Fruit fly (Drosophila melanogaster): ENCODE data around the gene Eig71Eb.

Eig71Eb gene

DNA sequence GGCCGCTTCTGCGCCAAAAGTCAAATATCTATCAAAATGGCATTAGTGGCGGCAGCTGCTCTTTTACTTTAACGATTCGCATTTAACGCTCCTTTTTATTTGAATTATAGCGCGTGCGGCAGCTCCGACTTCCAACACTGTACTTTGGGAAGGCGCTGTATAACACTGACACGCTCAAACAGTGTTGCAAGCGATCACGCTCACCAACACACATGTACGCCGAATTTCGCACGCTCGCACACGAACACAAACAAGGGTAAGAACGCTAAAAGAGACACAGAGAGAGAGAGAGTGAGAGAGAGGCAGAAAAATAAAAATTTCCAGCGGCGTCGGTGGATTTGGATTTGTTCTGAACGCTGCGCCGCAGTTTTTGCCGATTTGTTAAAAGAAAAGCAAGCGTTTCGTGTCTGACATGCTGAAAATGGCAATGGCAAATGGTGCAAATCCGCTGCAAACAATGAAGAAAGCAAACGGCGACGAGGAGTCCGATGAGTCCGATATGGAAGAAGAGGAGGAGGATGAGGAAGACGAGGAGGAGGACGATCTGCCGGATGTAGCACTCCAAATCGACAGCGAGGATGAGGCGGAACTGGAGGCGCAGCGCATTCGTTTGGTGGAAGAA is 30.0 kb upstream of the Eig71Eb start, which contains the start of gene Phs (continued):
- TF ChIP-seq CG10209 (GFP tag; optimal IDR thresholded peaks at IDR 0.05), result peak; percentile 80
- no peak for TF ChIP-seq CG2889 (GFP tag; IDR thresholded peaks at IDR 0.05)
- no peak; the same call in 1 of the 2 replicates for TF ChIP-seq toy (GFP tag; IDR thresholded peaks at IDR 0.05)
- TF ChIP-seq lola (GFP tag; optimal IDR thresholded peaks at IDR 0.05), result peak in 1 of 3 experiments; percentile 30
- peak; percentile 91 for TF ChIP-seq CG11247 (GFP tag; IDR thresholded peaks at IDR 0.05)
- peak; percentile 53 for TF ChIP-seq mirr (GFP tag; optimal IDR thresholded peaks at IDR 0.05)
- no peak for TF ChIP-seq CkIIα-i1 (GFP tag; IDR thresholded peaks at IDR 0.05)
- TF ChIP-seq sr (GFP tag; IDR thresholded peaks at IDR 0.05), result peak; percentile 65; the same call in 2 of the 3 replicates
- peak; percentile 66 for TF ChIP-seq lmd (GFP tag; IDR thresholded peaks at IDR 0.05)
- TF ChIP-seq Spps (tag; optimal IDR thresholded peaks at IDR 0.05), result no peak
- peak; percentile 39 for TF ChIP-seq CG31365 (tag; optimal IDR thresholded peaks at IDR 0.05)
- TF ChIP-seq CG2120 (GFP tag; optimal IDR thresholded peaks at IDR 0.05), result peak; percentile 93
- TF ChIP-seq nerfin-1 (tag; optimal IDR thresholded peaks at IDR 0.05), result peak; percentile 49
- TF ChIP-seq seq (GFP tag; IDR thresholded peaks at IDR 0.05), result peak; percentile 78
- no peak for TF ChIP-seq CG7963 (GFP tag; IDR thresholded peaks at IDR 0.05; ENCODE audit: partially characterized antibody)
- TF ChIP-seq CG30020 (tag; optimal IDR thresholded peaks at IDR 0.05), result peak; percentile 16
- peak; percentile 79 for TF ChIP-seq H2.0 (GFP tag; IDR thresholded peaks at IDR 0.05)
- TF ChIP-seq otp (GFP tag; IDR thresholded peaks at IDR 0.05), result peak; percentile 78
- peak; percentile 88 for TF ChIP-seq CG7987 (GFP tag; optimal IDR thresholded peaks at IDR 0.05)
- peak; percentile 24 for TF ChIP-seq CG13424 (tag; optimal IDR thresholded peaks at IDR 0.05)
- peak; percentile 50 for TF ChIP-seq Dref (GFP tag; IDR thresholded peaks at IDR 0.05)
- peak; percentile 29 for TF ChIP-seq Hmx (GFP tag; optimal IDR thresholded peaks at IDR 0.05)
- peak; percentile 64; the same call in 1 of the 2 replicates for TF ChIP-seq cas (GFP tag; IDR thresholded peaks at IDR 0.05)
- no peak for TF ChIP-seq br (optimal IDR thresholded peaks at IDR 0.05)
- peak; percentile 74 for TF ChIP-seq ara (GFP tag; IDR thresholded peaks at IDR 0.05)
- peak; percentile 9 for TF ChIP-seq CG13775 (GFP tag; optimal IDR thresholded peaks at IDR 0.05)
- TF ChIP-seq BEAF-32 (GFP tag; optimal IDR thresholded peaks at IDR 0.05), result peak; percentile 39
- TF ChIP-seq Jarid2 (GFP tag; optimal IDR thresholded peaks at IDR 0.05), result peak; percentile 62
- TF ChIP-seq dan (GFP tag; IDR thresholded peaks at IDR 0.05), result no peak
- TF ChIP-seq CG3281 (GFP tag; optimal IDR thresholded peaks at IDR 0.05), result peak; percentile 56
- TF ChIP-seq CG11723 (GFP tag; optimal IDR thresholded peaks at IDR 0.05), result peak; percentile 64
- peak; percentile 55 for TF ChIP-seq Aef1 (GFP tag; IDR thresholded peaks at IDR 0.05)
- TF ChIP-seq Sox100B (GFP tag; optimal IDR thresholded peaks at IDR 0.05), result peak; percentile 21
- TF ChIP-seq Oli (tag; optimal IDR thresholded peaks at IDR 0.05), result peak; percentile 9
- peak; percentile 45 for TF ChIP-seq CG6765 (GFP tag; optimal IDR thresholded peaks at IDR 0.05)
- TF ChIP-seq Hr39 (optimal IDR thresholded peaks at IDR 0.05), result peak; percentile 72
- peak; percentile 71 for TF ChIP-seq p53 (GFP tag; optimal IDR thresholded peaks at IDR 0.05)
- TF ChIP-seq PHDP (tag; optimal IDR thresholded peaks at IDR 0.05), result peak; percentile 48
- TF ChIP-seq C15 (GFP tag; IDR thresholded peaks at IDR 0.05), result peak; percentile 51; the same call in 1 of the 3 replicates
- peak; percentile 35 for TF ChIP-seq CG7745 (tag; optimal IDR thresholded peaks at IDR 0.05)
- TF ChIP-seq H15 (GFP tag; IDR thresholded peaks at IDR 0.05), result peak; percentile 82
- TF ChIP-seq danr (GFP tag; IDR thresholded peaks at IDR 0.05), result no peak
- TF ChIP-seq gcm (GFP tag; optimal IDR thresholded peaks at IDR 0.05), result peak; percentile 13
- TF ChIP-seq trh (GFP tag; optimal IDR thresholded peaks at IDR 0.05), result peak; percentile 52
- peak; percentile 82 for TF ChIP-seq ash1 (GFP tag; optimal IDR thresholded peaks at IDR 0.05)
- TF ChIP-seq CG8924 (tag; optimal IDR thresholded peaks at IDR 0.05), result peak; percentile 38
- peak; percentile 67 for TF ChIP-seq ssp (GFP tag; IDR thresholded peaks at IDR 0.05)
- peak; percentile 47 for TF ChIP-seq CG15269 (tag; optimal IDR thresholded peaks at IDR 0.05)
- TF ChIP-seq CG16813 (GFP tag; IDR thresholded peaks at IDR 0.05; ENCODE audit: partially characterized antibody), result peak; percentile 55; the same call in 2 of the 3 replicates
- TF ChIP-seq CG10462 (GFP tag; optimal IDR thresholded peaks at IDR 0.05), result peak; percentile 19

All from whole organism, embryonic.